Worm (Caenorhabditis elegans) whole organism, early embryonic: ENCODE data around the gene cyp-35A1.

ENCODE experiments used
- F13C5.2 ChIP-seq: sonication (generic microtip); optimal IDR thresholded peaks from 2 replicates; lab custom pipeline; 2017; ENCODE audit warnings: mild to moderate bottlenecking, missing genetic modification characterization, inconsistent platforms, missing compliant biosample characterization
- aly-1 ChIP-seq: sonication (generic microtip); optimal IDR thresholded peaks from 2 replicates; lab custom pipeline; 2016; ENCODE audit warnings: missing genetic modification characterization, missing compliant biosample characterization
- ama-1 ChIP-seq: fragments of 150-350 bp; optimal IDR thresholded peaks from 2 replicates; lab custom pipeline; 2014
- ceh-13 ChIP-seq: fragments of 200-800 bp; sonication (Bioruptor generic); optimal IDR thresholded peaks from 2 replicates; lab custom pipeline; 2018; ENCODE audit warnings: mild to moderate bottlenecking, missing genetic modification characterization, missing compliant biosample characterization
- ceh-36 ChIP-seq: sonication (generic microtip); optimal IDR thresholded peaks from 2 replicates; lab custom pipeline; 2016; ENCODE audit warnings: missing genetic modification characterization, inconsistent platforms, missing compliant biosample characterization
- ets-7 ChIP-seq: sonication (generic microtip); optimal IDR thresholded peaks from 2 replicates; lab custom pipeline; 2016; ENCODE audit warnings: missing genotype, missing genetic modification characterization, missing compliant biosample characterization
- flt-1 ChIP-seq: fragments of 200-800 bp; sonication (Bioruptor generic); IDR thresholded peaks from 2 replicates; pipeline ENCODE4 v1.3.6; 2022; ENCODE audit warnings: missing genetic modification characterization, missing compliant biosample characterization
- hmg-4 ChIP-seq: fragments of 200-800 bp; sonication (Bioruptor generic); optimal IDR thresholded peaks from 2 replicates; lab custom pipeline; 2018; ENCODE audit warnings: mild to moderate bottlenecking, missing genetic modification characterization, missing compliant biosample characterization
- scrt-1 ChIP-seq: fragments of 200-800 bp; sonication (Bioruptor generic); IDR thresholded peaks from 2 replicates; pipeline ENCODE4 v1.3.6; 2022; ENCODE audit warnings: missing genetic modification characterization, missing compliant biosample characterization
- sea-1 ChIP-seq: fragments of 200-800 bp; sonication (Bioruptor generic); conservative IDR thresholded peaks from 2 replicates; pipeline ENCODE4 v1.3.6; 2022; ENCODE audit warnings: missing genetic modification characterization, missing compliant biosample characterization
- tbx-11 ChIP-seq: fragments of 200-800 bp; sonication (Bioruptor generic); IDR thresholded peaks from 2 replicates; pipeline ENCODE4 v1.3.6; 2022; ENCODE audit warnings: missing genetic modification characterization, missing compliant biosample characterization
- tra-4 ChIP-seq: sonication (generic microtip); optimal IDR thresholded peaks from 2 replicates; lab custom pipeline; 2017; ENCODE audit warnings: missing genetic modification characterization, missing compliant biosample characterization

DNA sequence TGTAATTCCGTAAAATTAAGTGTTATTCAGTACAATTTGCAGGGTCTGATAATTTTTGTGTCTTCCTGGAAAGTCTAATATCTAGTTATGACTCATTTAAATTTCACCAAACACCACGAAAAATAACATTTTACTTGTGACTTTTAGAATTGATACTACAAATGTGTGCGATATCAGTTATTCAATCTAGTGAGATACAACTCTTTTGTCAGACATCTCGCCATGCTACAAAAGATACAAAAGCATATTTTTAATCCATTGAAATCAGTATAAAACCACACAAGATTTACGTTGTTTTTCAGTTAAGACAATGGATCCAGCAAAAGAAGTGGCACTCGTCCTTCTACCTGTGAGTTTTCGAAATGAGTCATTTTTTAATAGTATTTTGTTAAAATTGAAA lies 12.5 kb upstream of the cyp-35A1 start, which contains the start of gene srx-56:
- no peak for TF ChIP-seq ama-1 (lab: Kevin White, UChicago)
- TF ChIP-seq tbx-11 (GFP tag; lab: Robert Waterston, UW), result no peak
- no peak for TF ChIP-seq ceh-36 (tag; lab: Kevin White, UChicago)
- TF ChIP-seq flt-1 (GFP tag; lab: Robert Waterston, UW), result no peak
- no peak for TF ChIP-seq tra-4 (tag; lab: Kevin White, UChicago)
- TF ChIP-seq scrt-1 (GFP tag; lab: Robert Waterston, UW), result no peak
- no peak for TF ChIP-seq ceh-13 (GFP tag; lab: Kevin White, UChicago)
- no peak for TF ChIP-seq hmg-4
- TF ChIP-seq F13C5.2 (tag; lab: Kevin White, UChicago), result no peak
- TF ChIP-seq aly-1 (tag; lab: Kevin White, UChicago), result no peak
- no peak for TF ChIP-seq sea-1
- TF ChIP-seq ets-7 (tag; lab: Kevin White, UChicago), result no peak
